Fruit fly (Drosophila melanogaster) whole organism: ENCODE data around the gene rt.

Experiments used
- Dll ChIP-seq: fragments of >200 bp; optimal IDR thresholded peaks from 2 replicates; lab custom pipeline; 2017
- EcR ChIP-seq, 2 experiments: fragments of >200 bp; optimal IDR thresholded peaks; 2 replicates each; lab custom pipeline; 2017; ENCODE audit warnings: missing biosample characterization in 2 of 2, missing genetic modification characterization in 2 of 2, missing genetic modification reagents in 2 of 2
- pan ChIP-seq: fragments of >200 bp; optimal IDR thresholded peaks from 2 replicates; lab custom pipeline; 2017
- psq ChIP-seq: fragments of >200 bp; optimal IDR thresholded peaks from 2 replicates; lab custom pipeline; 2017

DNA sequence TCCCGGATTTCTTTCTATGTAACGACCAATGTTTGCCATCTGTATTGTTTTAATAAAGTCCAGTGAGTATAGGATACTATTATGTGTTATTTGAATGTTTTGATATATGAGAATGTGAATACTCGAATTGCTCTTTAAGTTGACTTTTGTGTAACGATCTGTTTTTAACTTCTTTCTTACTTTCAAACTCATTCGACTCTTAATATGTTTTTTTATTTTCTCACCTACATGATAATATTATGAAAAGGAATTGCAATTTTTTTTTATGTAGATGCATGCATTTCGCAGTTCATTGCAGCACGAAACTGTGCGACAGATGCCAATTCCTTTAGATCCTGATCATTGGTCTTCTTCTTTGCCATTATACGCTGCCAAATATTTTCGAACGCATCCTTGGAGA lies 13.0 kb downstream of the rt start, which contains the start of gene CG33490:
- TF ChIP-seq psq (lab: Kevin White, UChicago) (no peak), Dll (lab: Kevin White, UChicago) (no peak), pan (lab: Kevin White, UChicago) (no peak), EcR (GFP tag; optimal IDR thresholded peaks at IDR 0.05; lab: Kevin White, UChicago) (no peak)
